Fruit fly (Drosophila melanogaster) whole organism, adult: ENCODE measurements around the gene Torsin.
A peak's percentile ranks its signal among the peaks of the same experiment; 100 is the strongest.

Experiments used
- CG11617 ChIP-seq: fragments of 200-800 bp; sonication (Bioruptor generic); optimal IDR thresholded peaks from 2 replicates; lab custom pipeline; 2017; ENCODE audit warnings: mild to moderate bottlenecking, missing biosample characterization, missing genetic modification reagents, missing genetic modification characterization
- CG12768 ChIP-seq: fragments of 200-800 bp; sonication (Bioruptor generic); optimal IDR thresholded peaks from 2 replicates; lab custom pipeline; 2017; ENCODE audit warnings: missing biosample characterization, missing genetic modification characterization, mild to moderate bottlenecking, moderate library complexity, missing genetic modification reagents
- CG14711 ChIP-seq: fragments of 200-800 bp; sonication (Bioruptor generic); optimal IDR thresholded peaks from 2 replicates; lab custom pipeline; 2018; ENCODE audit warnings: missing biosample characterization, mild to moderate bottlenecking, missing genetic modification characterization, moderate library complexity
- CG1620 ChIP-seq: fragments of 200-800 bp; sonication (Bioruptor generic); optimal IDR thresholded peaks from 2 replicates; lab custom pipeline; 2016; ENCODE audit warnings: missing biosample characterization, missing genetic modification characterization
- CG33017 ChIP-seq: fragments of 200-800 bp; sonication (Bioruptor generic); optimal IDR thresholded peaks from 2 replicates; lab custom pipeline; 2018; ENCODE audit warnings: missing biosample characterization, mild to moderate bottlenecking, missing genetic modification characterization, moderate library complexity
- CG5204 ChIP-seq: fragments of 200-800 bp; sonication (Bioruptor generic); optimal IDR thresholded peaks from 2 replicates; lab custom pipeline; 2016; ENCODE audit warnings: missing biosample characterization, missing genetic modification characterization
- CG7045 ChIP-seq: fragments of 200-800 bp; sonication (Bioruptor generic); optimal IDR thresholded peaks from 2 replicates; lab custom pipeline; 2017; ENCODE audit warnings: missing biosample characterization, mild to moderate bottlenecking, missing genetic modification characterization
- CG7101 ChIP-seq: fragments of 200-800 bp; sonication (Bioruptor generic); optimal IDR thresholded peaks from 2 replicates; lab custom pipeline; 2018; ENCODE audit warnings: missing biosample characterization, mild to moderate bottlenecking, missing genetic modification characterization, moderate library complexity
- Clk ChIP-seq: fragments of 200-800 bp; sonication (Bioruptor generic); optimal IDR thresholded peaks from 2 replicates; lab custom pipeline; 2017; ENCODE audit warnings: missing biosample characterization, missing genetic modification characterization
- Crg-1 ChIP-seq: fragments of 200-800 bp; sonication (Bioruptor generic); optimal IDR thresholded peaks from 2 replicates; lab custom pipeline; 2016; ENCODE audit warnings: missing biosample characterization, missing genetic modification characterization
- Hr96 ChIP-seq: fragments of 200-800 bp; sonication (Bioruptor generic); optimal IDR thresholded peaks from 2 replicates; lab custom pipeline; 2016; ENCODE audit warnings: missing biosample characterization, missing genetic modification characterization
- Mnt ChIP-seq: fragments of 200-800 bp; sonication (Bioruptor generic); optimal IDR thresholded peaks from 2 replicates; lab custom pipeline; 2016; ENCODE audit warnings: missing biosample characterization, mild to moderate bottlenecking, missing genetic modification characterization
- bab1 ChIP-seq: fragments of 200-800 bp; sonication (Bioruptor generic); optimal IDR thresholded peaks from 3 replicates; lab custom pipeline; 2019; ENCODE audit warnings: missing biosample characterization, mild to moderate bottlenecking, missing genetic modification characterization, moderate library complexity
- cic ChIP-seq: fragments of 200-800 bp; sonication (Bioruptor generic); optimal IDR thresholded peaks from 2 replicates; lab custom pipeline; 2017; ENCODE audit warnings: missing biosample characterization, mild to moderate bottlenecking, missing genetic modification characterization, moderate library complexity
- cnc ChIP-seq, 2 experiments: fragments of >200 bp; optimal IDR thresholded peaks; 2 replicates each; lab custom pipeline; 2017
- kay ChIP-seq: fragments of 200-800 bp; sonication (Bioruptor generic); peaks from one replicate; lab custom pipeline; 2016; ENCODE audit warnings: missing biosample characterization, missing genetic modification characterization, borderline replicate concordance
- ovo ChIP-seq: fragments of 200-800 bp; sonication (Bioruptor generic); optimal IDR thresholded peaks from 2 replicates; lab custom pipeline; 2016; ENCODE audit warnings: missing biosample characterization, missing genetic modification characterization
- pad ChIP-seq: fragments of 200-800 bp; sonication (Bioruptor generic); optimal IDR thresholded peaks from 3 replicates; lab custom pipeline; 2017; ENCODE audit warnings: missing biosample characterization, missing genetic modification characterization, mild to moderate bottlenecking, moderate library complexity, missing genetic modification reagents
- tj ChIP-seq: fragments of 200-800 bp; sonication (Bioruptor generic); optimal IDR thresholded peaks from 3 replicates; lab custom pipeline; 2017; ENCODE audit warnings: missing biosample characterization, mild to moderate bottlenecking, missing genetic modification characterization, moderate library complexity
- toe ChIP-seq: fragments of 200-800 bp; sonication (Bioruptor generic); optimal IDR thresholded peaks from 2 replicates; lab custom pipeline; 2016; ENCODE audit warnings: missing biosample characterization, missing genetic modification characterization

The Torsin gene

dm6 chrX:4612454-4612853, 37.4 kb downstream of the Torsin start:
- TF ChIP-seq kay (GFP tag; lab: Kevin White, UChicago) (peak; percentile 53), CG7101 (tag; lab: Kevin White, UChicago) (peak; percentile 25), Mnt (GFP tag; lab: Kevin White, UChicago) (peak; percentile 6), cic (peak; percentile 11), CG7045 (GFP tag; lab: Kevin White, UChicago) (no peak), ovo (GFP tag; lab: Kevin White, UChicago) (no peak)

- TF ChIP-seq CG14711 (tag; lab: Kevin White, UChicago) (peak; percentile 24), ovo (GFP tag; lab: Kevin White, UChicago) (peak; percentile 28), Clk (GFP tag; lab: Kevin White, UChicago) (no peak), bab1 (GFP tag; lab: Kevin White, UChicago) (no peak), CG12768 (GFP tag; lab: Kevin White, UChicago) (no peak), CG7045 (GFP tag; lab: Kevin White, UChicago) (peak; percentile 18), cic (no peak), Hr96 (no peak), Crg-1 (peak; percentile 70), Mnt (GFP tag; lab: Kevin White, UChicago) (peak; percentile 35), cnc (optimal IDR thresholded peaks at IDR 0.05; lab: Kevin White, UChicago) (no peak), toe (GFP tag; lab: Kevin White, UChicago) (peak; percentile 22), kay (GFP tag; lab: Kevin White, UChicago) (no peak), tj (peak; percentile 9), CG33017 (tag; lab: Kevin White, UChicago) (no peak), CG5204 (GFP tag; lab: Kevin White, UChicago) (no peak), CG11617 (GFP tag; lab: Kevin White, UChicago) (no peak), CG1620 (GFP tag; lab: Kevin White, UChicago) (peak; percentile 28), pad (peak; percentile 28), CG7101 (tag; lab: Kevin White, UChicago) (peak; percentile 67)
These were observed 39.4 kb downstream of the Torsin start for dm6 chrX:4610481-4610880.

dm6 chrX:4609737-4610136, 40.1 kb downstream of the Torsin start:
- TF ChIP-seq Mnt (GFP tag; lab: Kevin White, UChicago): no peak
- TF ChIP-seq CG12768 (GFP tag; lab: Kevin White, UChicago): no peak
- no peak for TF ChIP-seq CG7045 (GFP tag; lab: Kevin White, UChicago)
- TF ChIP-seq CG5204 (GFP tag; lab: Kevin White, UChicago): no peak
- no peak for TF ChIP-seq cic
- TF ChIP-seq toe (GFP tag; lab: Kevin White, UChicago): no peak
- no peak for TF ChIP-seq bab1 (GFP tag; lab: Kevin White, UChicago)
- TF ChIP-seq Crg-1: no peak
- peak; percentile 18 for TF ChIP-seq ovo (GFP tag; lab: Kevin White, UChicago)
- TF ChIP-seq Clk (GFP tag; lab: Kevin White, UChicago): no peak
- TF ChIP-seq kay (GFP tag; lab: Kevin White, UChicago): no peak
- TF ChIP-seq CG1620 (GFP tag; lab: Kevin White, UChicago): no peak
- no peak for TF ChIP-seq Hr96
- TF ChIP-seq CG14711 (tag; lab: Kevin White, UChicago): no peak
- TF ChIP-seq tj: no peak
- TF ChIP-seq CG11617 (GFP tag; lab: Kevin White, UChicago): no peak
- peak; percentile 11 for TF ChIP-seq CG7101 (tag; lab: Kevin White, UChicago)
- no peak for TF ChIP-seq cnc (optimal IDR thresholded peaks at IDR 0.05; lab: Kevin White, UChicago)

- TF ChIP-seq bab1 (GFP tag; lab: Kevin White, UChicago) (no peak), kay (GFP tag; lab: Kevin White, UChicago) (no peak), CG11617 (GFP tag; lab: Kevin White, UChicago) (no peak), CG7101 (tag; lab: Kevin White, UChicago) (no peak), CG12768 (GFP tag; lab: Kevin White, UChicago) (no peak), pad (no peak), ovo (GFP tag; lab: Kevin White, UChicago) (no peak), cic (no peak), Hr96 (no peak), toe (GFP tag; lab: Kevin White, UChicago) (no peak), Crg-1 (no peak), cnc (optimal IDR thresholded peaks at IDR 0.05; lab: Kevin White, UChicago) (no peak)
These were observed 43.4 kb downstream of the Torsin start for dm6 chrX:4606447-4606846.

- peak; percentile 91 for TF ChIP-seq tj
- peak; percentile 22 for TF ChIP-seq bab1 (GFP tag; lab: Kevin White, UChicago)
- TF ChIP-seq CG5204 (GFP tag; lab: Kevin White, UChicago): no peak
These were observed 44.5 kb downstream of the Torsin start for dm6 chrX:4605313-4605712.

- TF ChIP-seq tj (peak; percentile 90), Clk (GFP tag; lab: Kevin White, UChicago) (no peak)
These were observed 45.3 kb downstream of the Torsin start for dm6 chrX:4604553-4604952.

dm6 chrX:4604107-4604506, 45.7 kb downstream of the Torsin start:
- peak; percentile 10 for TF ChIP-seq CG14711 (tag; lab: Kevin White, UChicago)
- no peak for TF ChIP-seq CG1620 (GFP tag; lab: Kevin White, UChicago)
- TF ChIP-seq Mnt (GFP tag; lab: Kevin White, UChicago): no peak
- TF ChIP-seq cnc (optimal IDR thresholded peaks at IDR 0.05; lab: Kevin White, UChicago): no peak
- no peak for TF ChIP-seq CG7101 (tag; lab: Kevin White, UChicago)
- TF ChIP-seq Clk (GFP tag; lab: Kevin White, UChicago): no peak
- TF ChIP-seq cic: no peak
- TF ChIP-seq CG11617 (GFP tag; lab: Kevin White, UChicago): no peak
- no peak for TF ChIP-seq kay (GFP tag; lab: Kevin White, UChicago)
